Fruit fly (Drosophila melanogaster): Measurements from ENCODE around the gene Asciz.

- no peak for TF ChIP-seq psq (optimal IDR thresholded peaks at IDR 0.05)
- no peak for TF ChIP-seq CG8478 (optimal IDR thresholded peaks at IDR 0.05)
- TF ChIP-seq usp (GFP tag; optimal IDR thresholded peaks at IDR 0.05): no peak
- no peak for TF ChIP-seq pan (optimal IDR thresholded peaks at IDR 0.05)
- TF ChIP-seq EcR (GFP tag; optimal IDR thresholded peaks at IDR 0.05): no peak
These were observed 39.3 kb upstream of the Asciz start, which contains the start of gene CG32277 for dm6 chr3L:3205349-3205748.

Data from whole organism.